Worm (Caenorhabditis elegans) whole organism, L4/young adult: ENCODE results near the gene C09G9.5.

Experiments
- W03F9.2 ChIP-seq: fragments of 150-350 bp; optimal IDR thresholded peaks from 2 replicates; lab custom pipeline; 2014; ENCODE audit warnings: missing biosample characterization, missing genetic modification characterization
- dao-5 ChIP-seq: sonication (generic microtip); optimal IDR thresholded peaks from 2 replicates; lab custom pipeline; 2016; ENCODE audit warnings: missing genotype, missing genetic modification characterization, moderate library complexity, missing compliant biosample characterization
- him-1 ChIP-seq: sonication (generic microtip); optimal IDR thresholded peaks from 2 replicates; lab custom pipeline; 2016; ENCODE audit warnings: missing genotype, missing genetic modification reagents, missing genetic modification characterization, missing compliant biosample characterization

ce11 chrIV:8872958-8873357 is 13.4 kb upstream of the C09G9.5 start, which contains the start of gene C09G9.3:
- no peak for TF ChIP-seq W03F9.2
- TF ChIP-seq dao-5 (tag; lab: Kevin White, UChicago), result no peak
- TF ChIP-seq him-1 (tag; lab: Kevin White, UChicago), result no peak
